Worm (Caenorhabditis elegans) whole organism, young adult: ENCODE data around the gene mgl-1.

Source experiments
- B0336.3 ChIP-seq: fragments of 200-800 bp; sonication (Bioruptor generic); IDR thresholded peaks from 2 replicates; pipeline ENCODE4 v1.3.6; 2022; ENCODE audit warnings: missing genetic modification characterization, missing compliant biosample characterization
- C06A6.2 ChIP-seq: fragments of 200-800 bp; sonication (Bioruptor generic); conservative IDR thresholded peaks from 2 replicates; pipeline ENCODE4 v1.3.6; 2022; ENCODE audit warnings: missing genetic modification characterization, missing compliant biosample characterization
- D2030.7 ChIP-seq: fragments of 200-800 bp; sonication (Bioruptor generic); IDR thresholded peaks from 2 replicates; pipeline ENCODE4 v1.3.6; 2022; ENCODE audit warnings: missing genetic modification reagents, missing genetic modification characterization, missing compliant biosample characterization
- F23B12.7 ChIP-seq: sonication (generic microtip); optimal IDR thresholded peaks from 2 replicates; lab custom pipeline; 2017; ENCODE audit warnings: missing genetic modification characterization, mild to moderate bottlenecking, missing compliant biosample characterization, antibody characterized with exemption, moderate library complexity; ENCODE audit not compliant: insufficient read depth
- F37B4.10 ChIP-seq: fragments of 200-800 bp; sonication (Bioruptor generic); IDR thresholded peaks from 2 replicates; pipeline ENCODE4 v1.3.6; 2022; ENCODE audit warnings: missing genetic modification characterization, missing compliant biosample characterization
- F52B5.7 ChIP-seq: sonication (generic microtip); optimal IDR thresholded peaks from 2 replicates; lab custom pipeline; 2016; ENCODE audit warnings: mild to moderate bottlenecking, missing genetic modification characterization, missing compliant biosample characterization
- F55B11.4 ChIP-seq: sonication (generic microtip); optimal IDR thresholded peaks from 2 replicates; lab custom pipeline; 2016; ENCODE audit warnings: missing compliant biosample characterization, missing genetic modification characterization, borderline replicate concordance; ENCODE audit not compliant: insufficient read depth
- Y67H2A.10 ChIP-seq: fragments of 200-800 bp; sonication (Bioruptor generic); conservative IDR thresholded peaks from 2 replicates; pipeline ENCODE4 v1.3.6; 2022; ENCODE audit warnings: missing genetic modification reagents, missing genetic modification characterization, missing compliant biosample characterization
- ZK185.1 ChIP-seq: sonication (generic microtip); optimal IDR thresholded peaks from 2 replicates; lab custom pipeline; 2016; ENCODE audit warnings: mild to moderate bottlenecking, missing genetic modification characterization, missing compliant biosample characterization; ENCODE audit not compliant: poor library complexity, severe bottlenecking
- ama-1 ChIP-seq, 3 experiments: fragments of 150-350 bp in 1 of 3; sonication (generic microtip) in 2 of 3; optimal IDR thresholded peaks; 2 replicates each; lab custom pipeline; 2014 to 2018; ENCODE audit warnings: missing biosample characterization in 2 of 3, missing genetic modification characterization in 2 of 3, missing genetic modification reagents in 2 of 3
- atf-7 ChIP-seq: sonication (generic microtip); optimal IDR thresholded peaks from 2 replicates; lab custom pipeline; 2017; ENCODE audit warnings: mild to moderate bottlenecking, missing genetic modification characterization, missing compliant biosample characterization
- attf-5 ChIP-seq: fragments of 200-800 bp; sonication (Bioruptor generic); optimal IDR thresholded peaks from 2 replicates; lab custom pipeline; 2018; ENCODE audit warnings: mild to moderate bottlenecking, missing genetic modification characterization, missing compliant biosample characterization
- attf-6 ChIP-seq: fragments of 200-800 bp; sonication (Bioruptor generic); IDR thresholded peaks from 2 replicates; pipeline ENCODE4 v1.3.6; 2022; ENCODE audit warnings: missing genetic modification reagents, missing genetic modification characterization, missing compliant biosample characterization
- cebp-1 ChIP-seq, 2 experiments: fragments of 200-800 bp in 1 of 2; sonication (Bioruptor generic) in 1 of 2; sonication (generic microtip) in 1 of 2; IDR thresholded peaks in 1 of 2; optimal IDR thresholded peaks in 1 of 2; 2 replicates each; pipeline versions ENCODE4 v1.3.6 to Lab custom; 2017 to 2022; ENCODE audit warnings: missing compliant biosample characterization in 2 of 2, missing genetic modification characterization in 2 of 2, mild to moderate bottlenecking in 1 of 2, missing genetic modification reagents in 1 of 2, moderate library complexity in 1 of 2
- ceh-40 ChIP-seq: fragments of 200-800 bp; sonication (Bioruptor generic); IDR thresholded peaks from 2 replicates; pipeline ENCODE4 v1.3.6; 2022; ENCODE audit warnings: missing genetic modification characterization, missing compliant biosample characterization
- dox-1 ChIP-seq: fragments of 200-800 bp; sonication (Bioruptor generic); IDR thresholded peaks from 2 replicates; pipeline ENCODE4 v1.3.6; 2022; ENCODE audit warnings: missing genetic modification reagents, missing genetic modification characterization, missing compliant biosample characterization
- efl-1 ChIP-seq: fragments of 150-350 bp; optimal IDR thresholded peaks from 2 replicates; lab custom pipeline; 2014; ENCODE audit warnings: missing biosample characterization, missing genetic modification reagents, missing genetic modification characterization
- egl-44 ChIP-seq: fragments of 200-800 bp; sonication (Bioruptor generic); IDR thresholded peaks from 2 replicates; pipeline ENCODE4 v1.3.6; 2022; ENCODE audit warnings: missing genetic modification reagents, missing genetic modification characterization, missing compliant biosample characterization
- egrh-3 ChIP-seq: fragments of 200-800 bp; sonication (Bioruptor generic); IDR thresholded peaks from 2 replicates; pipeline ENCODE4 v1.3.6; 2022; ENCODE audit warnings: missing genetic modification reagents, missing genetic modification characterization, missing compliant biosample characterization
- ekl-4 ChIP-seq: fragments of 200-800 bp; sonication (Bioruptor generic); IDR thresholded peaks from 2 replicates; pipeline ENCODE4 v1.3.6; 2022; ENCODE audit warnings: missing genetic modification reagents, missing genetic modification characterization, missing compliant biosample characterization
- ets-4 ChIP-seq: fragments of 200-800 bp; sonication (Bioruptor generic); optimal IDR thresholded peaks from 2 replicates; lab custom pipeline; 2018; ENCODE audit warnings: mild to moderate bottlenecking, missing genetic modification characterization, missing compliant biosample characterization
- fkh-3 ChIP-seq: sonication (generic microtip); optimal IDR thresholded peaks from 2 replicates; lab custom pipeline; 2016; ENCODE audit warnings: mild to moderate bottlenecking, missing genetic modification characterization, missing compliant biosample characterization
- hmg-1.2 ChIP-seq: fragments of 200-800 bp; sonication (Bioruptor generic); IDR thresholded peaks from 2 replicates; pipeline ENCODE4 v1.3.6; 2022; ENCODE audit warnings: missing genetic modification reagents, missing genetic modification characterization, missing compliant biosample characterization
- hsf-1 ChIP-seq: fragments of 200-800 bp; sonication (Bioruptor generic); IDR thresholded peaks from 2 replicates; pipeline ENCODE4 v1.3.6; 2022; ENCODE audit warnings: missing genetic modification reagents, missing genetic modification characterization, missing compliant biosample characterization
- lag-1 ChIP-seq: fragments of 200-800 bp; sonication (Bioruptor generic); IDR thresholded peaks from 2 replicates; pipeline ENCODE4 v1.3.6; 2022; ENCODE audit warnings: missing genetic modification reagents, missing genetic modification characterization, missing compliant biosample characterization
- madf-10 ChIP-seq: sonication (generic microtip); optimal IDR thresholded peaks from 2 replicates; lab custom pipeline; 2016; ENCODE audit warnings: mild to moderate bottlenecking, missing genetic modification characterization, missing compliant biosample characterization
- mcd-1 ChIP-seq: fragments of 200-800 bp; sonication (Bioruptor generic); IDR thresholded peaks from 2 replicates; pipeline ENCODE4 v1.3.6; 2022; ENCODE audit warnings: missing genetic modification reagents, missing genetic modification characterization, missing compliant biosample characterization
- mel-28 ChIP-seq: sonication (generic microtip); optimal IDR thresholded peaks from 2 replicates; lab custom pipeline; 2016; ENCODE audit warnings: borderline replicate concordance, mild to moderate bottlenecking, missing genetic modification characterization, missing compliant biosample characterization
- nfya-2 ChIP-seq: fragments of 200-800 bp; sonication (Bioruptor generic); IDR thresholded peaks from 2 replicates; pipeline ENCODE4 v1.3.6; 2022; ENCODE audit warnings: missing genetic modification reagents, missing genetic modification characterization, missing compliant biosample characterization
- nfyb-1 ChIP-seq: fragments of 200-800 bp; sonication (Bioruptor generic); IDR thresholded peaks from 2 replicates; pipeline ENCODE4 v1.3.6; 2022; ENCODE audit warnings: missing genetic modification reagents, missing genetic modification characterization, missing compliant biosample characterization
- nhr-179 ChIP-seq: sonication (generic microtip); optimal IDR thresholded peaks from 2 replicates; lab custom pipeline; 2016; ENCODE audit warnings: mild to moderate bottlenecking, missing genetic modification characterization, missing compliant biosample characterization
- nhr-27 ChIP-seq: fragments of 200-800 bp; sonication (Bioruptor generic); optimal IDR thresholded peaks from 2 replicates; lab custom pipeline; 2018; ENCODE audit warnings: mild to moderate bottlenecking, missing genetic modification characterization, moderate library complexity, missing compliant biosample characterization
- nhr-80 ChIP-seq: sonication (generic microtip); optimal IDR thresholded peaks from 2 replicates; lab custom pipeline; 2016; ENCODE audit warnings: missing genetic modification characterization, missing compliant biosample characterization
- pbrm-1 ChIP-seq: fragments of 200-800 bp; sonication (Bioruptor generic); IDR thresholded peaks from 2 replicates; pipeline ENCODE4 v1.3.6; 2022; ENCODE audit warnings: missing genetic modification reagents, missing genetic modification characterization, missing compliant biosample characterization
- sdz-38 ChIP-seq: sonication (generic microtip); optimal IDR thresholded peaks from 2 replicates; lab custom pipeline; 2016; ENCODE audit warnings: missing genotype, missing genetic modification characterization, missing compliant biosample characterization
- somi-1 ChIP-seq: fragments of 200-800 bp; sonication (Bioruptor generic); optimal IDR thresholded peaks from 2 replicates; lab custom pipeline; 2018; ENCODE audit warnings: mild to moderate bottlenecking, missing genetic modification characterization, missing compliant biosample characterization
- ztf-3 ChIP-seq: fragments of 200-800 bp; sonication (Bioruptor generic); optimal IDR thresholded peaks from 2 replicates; lab custom pipeline; 2018; ENCODE audit warnings: mild to moderate bottlenecking, missing genetic modification characterization, missing compliant biosample characterization

The mgl-1 gene

DNA sequence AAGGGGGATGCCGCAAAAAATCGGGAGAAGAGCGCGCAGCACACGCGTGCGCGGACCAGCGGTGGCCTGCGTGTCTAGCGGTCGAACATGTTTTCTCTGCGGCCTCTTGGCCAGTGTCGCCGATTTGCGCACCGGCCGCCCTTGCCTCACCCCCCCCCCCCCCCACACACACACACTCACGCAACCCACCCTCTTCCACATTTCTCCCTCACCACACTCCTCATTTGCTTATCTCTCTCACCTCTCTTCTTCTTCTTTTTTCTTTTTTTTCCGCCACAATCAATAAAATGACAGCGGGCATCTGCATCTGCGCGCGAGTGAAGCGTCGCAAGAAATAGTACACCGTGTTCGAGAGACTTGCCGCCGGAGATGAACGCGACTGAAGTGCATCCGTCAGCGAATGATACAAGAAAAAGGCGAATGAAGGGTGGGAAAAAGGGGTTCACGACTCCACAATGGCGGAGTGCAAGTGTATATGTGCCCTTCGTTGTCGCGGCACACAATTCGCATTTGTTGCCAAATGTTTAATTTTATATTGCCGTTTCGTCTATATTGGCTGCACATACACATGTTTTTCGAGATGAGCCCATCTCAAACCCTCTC lies 23.6 kb upstream of the mgl-1 start (continued):
- TF ChIP-seq hsf-1 (GFP tag; lab: Robert Waterston, UW) (no peak), cebp-1 (GFP tag; IDR thresholded peaks at IDR 0.05; lab: Robert Waterston, UW) (no peak), cebp-1 (tag; optimal IDR thresholded peaks at IDR 0.05; lab: Kevin White, UChicago) (peak; percentile 84), mel-28 (tag; lab: Kevin White, UChicago) (no peak), ztf-3 (GFP tag; lab: Kevin White, UChicago) (no peak), ekl-4 (GFP tag; lab: Robert Waterston, UW) (0 out of 2 replicates have a peak, but pooled peaks have one; percentile 47), nhr-27 (tag; lab: Kevin White, UChicago) (no peak), Y67H2A.10 (GFP tag; lab: Robert Waterston, UW) (no peak), F55B11.4 (no peak), ZK185.1 (no peak), C06A6.2 (peak; percentile 43; the same call in 1 of the 2 replicates), nhr-80 (tag; lab: Kevin White, UChicago) (peak; percentile 36), F52B5.7 (tag; lab: Kevin White, UChicago) (no peak), B0336.3 (GFP tag; lab: Robert Waterston, UW) (peak; percentile 80), nhr-179 (tag; lab: Kevin White, UChicago) (no peak), mcd-1 (peak; percentile 78), pbrm-1 (GFP tag; lab: Robert Waterston, UW) (peak; percentile 60; the same call in 1 of the 2 replicates), hmg-1.2 (GFP tag; lab: Robert Waterston, UW) (peak; percentile 73), F23B12.7 (tag; lab: Kevin White, UChicago) (no peak), dox-1 (GFP tag; lab: Robert Waterston, UW) (peak; percentile 52), nfyb-1 (GFP tag; lab: Robert Waterston, UW) (peak; percentile 79; the same call in 1 of the 2 replicates), atf-7 (tag; lab: Kevin White, UChicago) (peak; percentile 44), lag-1 (GFP tag; lab: Robert Waterston, UW) (no peak), attf-6 (GFP tag; lab: Robert Waterston, UW) (no peak), ets-4 (GFP tag; lab: Kevin White, UChicago) (no peak), ama-1 (optimal IDR thresholded peaks at IDR 0.05; lab: Kevin White, UChicago) (no peak), ama-1 (GFP tag; optimal IDR thresholded peaks at IDR 0.05; lab: Kevin White, UChicago) (no peak), somi-1 (GFP tag; lab: Kevin White, UChicago) (peak; percentile 42), attf-5 (GFP tag; lab: Kevin White, UChicago) (peak; percentile 69), egrh-3 (GFP tag; lab: Robert Waterston, UW) (peak; percentile 99), madf-10 (tag; lab: Kevin White, UChicago) (no peak)

- TF ChIP-seq sdz-38 (tag; lab: Kevin White, UChicago) = no peak
- no peak for TF ChIP-seq ekl-4 (GFP tag; lab: Robert Waterston, UW)
- TF ChIP-seq egl-44 (GFP tag; lab: Robert Waterston, UW) = no peak
- no peak for TF ChIP-seq attf-5 (GFP tag; lab: Kevin White, UChicago)
- TF ChIP-seq D2030.7 = no peak
- TF ChIP-seq fkh-3 (tag; lab: Kevin White, UChicago) = no peak
- no peak for TF ChIP-seq nfya-2 (GFP tag; lab: Robert Waterston, UW)
- no peak for TF ChIP-seq F23B12.7 (tag; lab: Kevin White, UChicago)
- no peak for TF ChIP-seq F37B4.10
- no peak for TF ChIP-seq ceh-40
- TF ChIP-seq efl-1 (GFP tag; lab: Kevin White, UChicago) = no peak
Measured at ce11 chrX:9999192-9999591, 23.1 kb upstream of the mgl-1 start, which contains the start of gene grk-1. TSS of gene grk-1 (minus strand) at chrX:9999208.
